Comparison of ENCODE assay signal across 5 fruit fly cellular contexts in genomic region chrX:1234817-1235617, dm6.
A peak's percentile ranks its signal among the peaks of the same experiment; 100 is the strongest.
TF ChIP-seq lines count a peak whose summit lies in the region.

No protein-coding gene starts in this region.

TF ChIP-seq in whole organism, adult, 20 proteins besides CTCF, POLR2A, EP300 and RAD21 (continued from another document):
- TF ChIP-seq pad (GFP tag; optimal IDR thresholded peaks at IDR 0.05; lab: Kevin White, UChicago) (peak; percentile 79), CG14711 (tag; optimal IDR thresholded peaks at IDR 0.05; lab: Kevin White, UChicago) (peak; percentile 83), toe (GFP tag; optimal IDR thresholded peaks at IDR 0.05; lab: Kevin White, UChicago) (peak; percentile 55)
TF ChIP-seq in whole organism, adult: peak in this region for 18.

TF ChIP-seq in whole organism, embryonic, 481 proteins besides CTCF, POLR2A, EP300 and RAD21 (continued from another document and continues in another):
- TF ChIP-seq CG12236 (GFP tag; optimal IDR thresholded peaks at IDR 0.05; lab: Kevin White, UChicago) (no peak), tna (GFP tag; IDR thresholded peaks at IDR 0.05; lab: Robert Waterston, UW; ENCODE audit: partially characterized antibody) (no peak), Stat92E (GFP tag; optimal IDR thresholded peaks at IDR 0.05; lab: Kevin White, UChicago) (peak in 1 of 3 experiments; percentile 22), Dek (tag; optimal IDR thresholded peaks at IDR 0.05; lab: Kevin White, UChicago) (peak; percentile 79), Rx (GFP tag; IDR thresholded peaks at IDR 0.05; lab: Robert Waterston, UW) (peak; percentile 78), odd (GFP tag; optimal IDR thresholded peaks at IDR 0.05; lab: Kevin White, UChicago) (peak; percentile 28), nom (GFP tag; optimal IDR thresholded peaks at IDR 0.05; lab: Kevin White, UChicago) (peak; percentile 6), Gsc (GFP tag; IDR thresholded peaks at IDR 0.05; lab: Robert Waterston, UW) (peak; percentile 51), CG13296 (GFP tag; optimal IDR thresholded peaks at IDR 0.05; lab: Kevin White, UChicago) (peak; percentile 57), Vsx1 (GFP tag; optimal IDR thresholded peaks at IDR 0.05; lab: Kevin White, UChicago) (peak; percentile 63), gsb-n (tag; optimal IDR thresholded peaks at IDR 0.05; lab: Kevin White, UChicago) (peak; percentile 81), unpg (GFP tag; optimal IDR thresholded peaks at IDR 0.05; lab: Kevin White, UChicago) (peak; percentile 82), Side (GFP tag; optimal IDR thresholded peaks at IDR 0.05; lab: Kevin White, UChicago) (peak; percentile 43), CG13775 (GFP tag; optimal IDR thresholded peaks at IDR 0.05; lab: Kevin White, UChicago) (peak; percentile 78), CG13287 (GFP tag; IDR thresholded peaks at IDR 0.05; lab: Robert Waterston, UW; ENCODE audit: partially characterized antibody) (peak; percentile 39), Jarid2 (GFP tag; optimal IDR thresholded peaks at IDR 0.05; lab: Kevin White, UChicago) (peak; percentile 46), CG4404 (GFP tag; IDR thresholded peaks at IDR 0.05; lab: Robert Waterston, UW) (peak; percentile 80), CG14441 (GFP tag; IDR thresholded peaks at IDR 0.05; lab: Robert Waterston, UW) (peak; percentile 82), sim (GFP tag; IDR thresholded peaks at IDR 0.05; lab: Robert Waterston, UW) (peak; percentile 65), CG17802 (tag; optimal IDR thresholded peaks at IDR 0.05; lab: Kevin White, UChicago) (peak; percentile 67), Dbx (GFP tag; IDR thresholded peaks at IDR 0.05; lab: Robert Waterston, UW) (peak; percentile 68; the same call in 1 of the 3 replicates), Neu2 (GFP tag; optimal IDR thresholded peaks at IDR 0.05; lab: Kevin White, UChicago; ENCODE audit: borderline replicate concordance) (no peak), sob (GFP tag; IDR thresholded peaks at IDR 0.05; lab: Robert Waterston, UW) (peak; percentile 81), yki (optimal IDR thresholded peaks at IDR 0.05; lab: Kevin White, UChicago) (peak; percentile 90), CG13624 (GFP tag; optimal IDR thresholded peaks at IDR 0.05; lab: Kevin White, UChicago) (peak; percentile 74), CG1832 (GFP tag; optimal IDR thresholded peaks at IDR 0.05; lab: Kevin White, UChicago) (no peak), CG14050 (GFP tag; IDR thresholded peaks at IDR 0.05; lab: Robert Waterston, UW) (peak; percentile 78), CG17328 (GFP tag; IDR thresholded peaks at IDR 0.05; lab: Robert Waterston, UW) (peak; percentile 83), CG34422 (GFP tag; IDR thresholded peaks at IDR 0.05; lab: Robert Waterston, UW) (peak; percentile 83), CrebB (tag; optimal IDR thresholded peaks at IDR 0.05; lab: Kevin White, UChicago) (peak; percentile 39), br (optimal IDR thresholded peaks at IDR 0.05; lab: Kevin White, UChicago) (no peak)

TF ChIP-seq in whole organism, prepupa, 60 proteins besides CTCF, POLR2A, EP300 and RAD21 (continued from another document and continues in another):
- TF ChIP-seq CG6792 (GFP tag; optimal IDR thresholded peaks at IDR 0.05; lab: Kevin White, UChicago): peak; percentile 71
- TF ChIP-seq pdm3 (GFP tag; optimal IDR thresholded peaks at IDR 0.05; lab: Kevin White, UChicago): peak; percentile 84
- TF ChIP-seq fd85E (GFP tag; optimal IDR thresholded peaks at IDR 0.05; lab: Kevin White, UChicago): peak; percentile 29
- peak; percentile 91 for TF ChIP-seq Met (GFP tag; optimal IDR thresholded peaks at IDR 0.05; lab: Kevin White, UChicago)
- peak; percentile 86 for TF ChIP-seq Hr4 (GFP tag; optimal IDR thresholded peaks at IDR 0.05; lab: Kevin White, UChicago)
- peak; percentile 77 for TF ChIP-seq fd59A (GFP tag; optimal IDR thresholded peaks at IDR 0.05; lab: Kevin White, UChicago)
- peak; percentile 86 for TF ChIP-seq CG1621 (tag; optimal IDR thresholded peaks at IDR 0.05; lab: Kevin White, UChicago)
- TF ChIP-seq Sox14 (GFP tag; optimal IDR thresholded peaks at IDR 0.05; lab: Kevin White, UChicago): peak; percentile 92
- peak; percentile 67 for TF ChIP-seq CG16779 (tag; optimal IDR thresholded peaks at IDR 0.05; lab: Kevin White, UChicago)
- TF ChIP-seq Lpt (GFP tag; optimal IDR thresholded peaks at IDR 0.05; lab: Kevin White, UChicago): peak; percentile 59
- peak; percentile 84 for TF ChIP-seq CG10631 (GFP tag; optimal IDR thresholded peaks at IDR 0.05; lab: Kevin White, UChicago)
- peak; percentile 57 for TF ChIP-seq vri (GFP tag; optimal IDR thresholded peaks at IDR 0.05; lab: Kevin White, UChicago)
- TF ChIP-seq Gug (GFP tag; IDR thresholded peaks at IDR 0.05; lab: Robert Waterston, UW): peak; percentile 74
- TF ChIP-seq Smox (GFP tag; optimal IDR thresholded peaks at IDR 0.05; lab: Kevin White, UChicago): peak; percentile 82
- peak; percentile 92 for TF ChIP-seq CG6163 (GFP tag; IDR thresholded peaks at IDR 0.05; lab: Robert Waterston, UW)
- no peak for TF ChIP-seq Eip93F (GFP tag; optimal IDR thresholded peaks at IDR 0.05; lab: Kevin White, UChicago)
- peak; percentile 31 for TF ChIP-seq fkh (GFP tag; optimal IDR thresholded peaks at IDR 0.05; lab: Kevin White, UChicago)
- peak; percentile 80 for TF ChIP-seq CG15336 (GFP tag; IDR thresholded peaks at IDR 0.05; lab: Robert Waterston, UW)
- peak; percentile 93 for TF ChIP-seq Eip78C (GFP tag; lab: Kevin White, UChicago)
- peak; percentile 80 for TF ChIP-seq CG6276 (GFP tag; optimal IDR thresholded peaks at IDR 0.05; lab: Kevin White, UChicago)
- TF ChIP-seq CG32006 (GFP tag; optimal IDR thresholded peaks at IDR 0.05; lab: Kevin White, UChicago): peak; percentile 87
- peak; percentile 80 for TF ChIP-seq CG3919 (GFP tag; optimal IDR thresholded peaks at IDR 0.05; lab: Kevin White, UChicago)
- peak; percentile 75 for TF ChIP-seq CG4318 (GFP tag; optimal IDR thresholded peaks at IDR 0.05; lab: Kevin White, UChicago)
- peak; percentile 79 for TF ChIP-seq cyc (GFP tag; optimal IDR thresholded peaks at IDR 0.05; lab: Kevin White, UChicago)
- TF ChIP-seq CG6808 (GFP tag; optimal IDR thresholded peaks at IDR 0.05; lab: Kevin White, UChicago): peak; percentile 78
- TF ChIP-seq CG31627 (GFP tag; optimal IDR thresholded peaks at IDR 0.05; lab: Kevin White, UChicago): peak; percentile 84
- TF ChIP-seq CG8319 (GFP tag; optimal IDR thresholded peaks at IDR 0.05; lab: Kevin White, UChicago): peak; percentile 49
- peak; percentile 60 to 84 for TF ChIP-seq salr (GFP tag; optimal IDR thresholded peaks at IDR 0.05; lab: Kevin White, UChicago)
- peak; percentile 87 for TF ChIP-seq CG10669 (GFP tag; optimal IDR thresholded peaks at IDR 0.05; lab: Kevin White, UChicago)
- TF ChIP-seq CG3032 (tag; optimal IDR thresholded peaks at IDR 0.05; lab: Kevin White, UChicago): peak; percentile 83
- TF ChIP-seq esn (GFP tag; optimal IDR thresholded peaks at IDR 0.05; lab: Kevin White, UChicago): peak; percentile 90
- TF ChIP-seq Hr39 (GFP tag; optimal IDR thresholded peaks at IDR 0.05; lab: Kevin White, UChicago): peak; percentile 86
- TF ChIP-seq dsx (GFP tag; optimal IDR thresholded peaks at IDR 0.05; lab: Kevin White, UChicago; ENCODE audit: poor library complexity, severe bottlenecking): peak; percentile 87

TF ChIP-seq in whole organism, pupa, 21 proteins besides CTCF, POLR2A, EP300 and RAD21 (continued from another document):
- TF ChIP-seq CG12605 (GFP tag; IDR thresholded peaks at IDR 0.05; lab: Robert Waterston, UW): peak; percentile 45
- peak; percentile 83 for TF ChIP-seq CG32121 (GFP tag; IDR thresholded peaks at IDR 0.05; lab: Robert Waterston, UW)

TF ChIP-seq in whole organism, wandering third instar larva, 38 proteins besides CTCF, POLR2A, EP300 and RAD21 (continued from another document):
- TF ChIP-seq OdsH (GFP tag; optimal IDR thresholded peaks at IDR 0.05; lab: Kevin White, UChicago) (peak; percentile 60), dl (GFP tag; optimal IDR thresholded peaks at IDR 0.05; lab: Kevin White, UChicago; ENCODE audit: insufficient read depth in 1 of 2, partially characterized antibody in 2 of 2) (peak; percentile 23 to 65), Rel (GFP tag; optimal IDR thresholded peaks at IDR 0.05; lab: Kevin White, UChicago) (peak; percentile 53), Rel (tag; optimal IDR thresholded peaks at IDR 0.05; lab: Kevin White, UChicago) (peak; percentile 76), Mio (GFP tag; optimal IDR thresholded peaks at IDR 0.05; lab: Kevin White, UChicago) (no peak), tai (GFP tag; optimal IDR thresholded peaks at IDR 0.05; lab: Kevin White, UChicago) (no peak), psq (GFP tag; optimal IDR thresholded peaks at IDR 0.05; lab: Kevin White, UChicago) (peak; percentile 86), N (GFP tag; optimal IDR thresholded peaks at IDR 0.05; lab: Kevin White, UChicago) (no peak), CG9705 (GFP tag; optimal IDR thresholded peaks at IDR 0.05; lab: Kevin White, UChicago) (peak; percentile 40), br (GFP tag; optimal IDR thresholded peaks at IDR 0.05; lab: Kevin White, UChicago) (peak; percentile 86), Abd-B (GFP tag; optimal IDR thresholded peaks at IDR 0.05; lab: Kevin White, UChicago) (no peak), Hr83 (GFP tag; optimal IDR thresholded peaks at IDR 0.05; lab: Kevin White, UChicago; ENCODE audit: poor library complexity, severe bottlenecking) (no peak), h (GFP tag; optimal IDR thresholded peaks at IDR 0.05; lab: Kevin White, UChicago) (peak; percentile 83), brk (GFP tag; optimal IDR thresholded peaks at IDR 0.05; lab: Kevin White, UChicago) (no peak), sage (GFP tag; optimal IDR thresholded peaks at IDR 0.05; lab: Kevin White, UChicago) (peak; percentile 63), dsf (GFP tag; optimal IDR thresholded peaks at IDR 0.05; lab: Kevin White, UChicago; ENCODE audit: borderline replicate concordance) (peak; percentile 61), woc (GFP tag; optimal IDR thresholded peaks at IDR 0.05; lab: Kevin White, UChicago) (peak; percentile 92)
